Fruit fly (Drosophila melanogaster): Measurements from ENCODE around the gene mub.
A peak's percentile ranks its signal among the peaks of the same experiment; 100 is the strongest.

Gene mub

dm6 chr3L:21954474-21955321 is 110.1 kb downstream of the mub start, which contains the start of gene CG7458 (continued):
- TF ChIP-seq fd96Cb (tag; optimal IDR thresholded peaks at IDR 0.05) (peak; percentile 57), ranshi (GFP tag; IDR thresholded peaks at IDR 0.05) (peak; percentile 26; the same call in 1 of the 2 replicates), chn (GFP tag; optimal IDR thresholded peaks at IDR 0.05) (peak; percentile 28), CG18476 (GFP tag; optimal IDR thresholded peaks at IDR 0.05) (peak; percentile 63), CG17829 (tag; optimal IDR thresholded peaks at IDR 0.05) (peak; percentile 37), sisA (GFP tag; IDR thresholded peaks at IDR 0.05) (peak; percentile 43), Dek (tag; optimal IDR thresholded peaks at IDR 0.05) (peak; percentile 15), Antp (GFP tag; optimal IDR thresholded peaks at IDR 0.05) (peak; percentile 50), vnd (GFP tag; IDR thresholded peaks at IDR 0.05; ENCODE audit: partially characterized antibody) (0 out of 3 replicates have a peak, but pooled peaks have one; percentile 18), Oli (tag; optimal IDR thresholded peaks at IDR 0.05) (peak; percentile 58), zen2 (GFP tag; IDR thresholded peaks at IDR 0.05; ENCODE audit: partially characterized antibody) (0 out of 3 replicates have a peak, but pooled peaks have one; percentile 36), eve (GFP tag; optimal IDR thresholded peaks at IDR 0.05) (peak in 1 of 2 experiments; percentile 70), CG34376 (GFP tag; optimal IDR thresholded peaks at IDR 0.05) (peak; percentile 95), Bgb (GFP tag; IDR thresholded peaks at IDR 0.05; ENCODE audit: partially characterized antibody) (peak; percentile 10; the same call in 1 of the 2 replicates), Nf-YB (GFP tag; optimal IDR thresholded peaks at IDR 0.05) (peak; percentile 19), CG12769 (tag; optimal IDR thresholded peaks at IDR 0.05) (peak; percentile 84), tgo (GFP tag; IDR thresholded peaks at IDR 0.05) (peak; percentile 40), ab (GFP tag; optimal IDR thresholded peaks at IDR 0.05) (no peak), Vsx1 (GFP tag; optimal IDR thresholded peaks at IDR 0.05) (peak; percentile 22)

DNA sequence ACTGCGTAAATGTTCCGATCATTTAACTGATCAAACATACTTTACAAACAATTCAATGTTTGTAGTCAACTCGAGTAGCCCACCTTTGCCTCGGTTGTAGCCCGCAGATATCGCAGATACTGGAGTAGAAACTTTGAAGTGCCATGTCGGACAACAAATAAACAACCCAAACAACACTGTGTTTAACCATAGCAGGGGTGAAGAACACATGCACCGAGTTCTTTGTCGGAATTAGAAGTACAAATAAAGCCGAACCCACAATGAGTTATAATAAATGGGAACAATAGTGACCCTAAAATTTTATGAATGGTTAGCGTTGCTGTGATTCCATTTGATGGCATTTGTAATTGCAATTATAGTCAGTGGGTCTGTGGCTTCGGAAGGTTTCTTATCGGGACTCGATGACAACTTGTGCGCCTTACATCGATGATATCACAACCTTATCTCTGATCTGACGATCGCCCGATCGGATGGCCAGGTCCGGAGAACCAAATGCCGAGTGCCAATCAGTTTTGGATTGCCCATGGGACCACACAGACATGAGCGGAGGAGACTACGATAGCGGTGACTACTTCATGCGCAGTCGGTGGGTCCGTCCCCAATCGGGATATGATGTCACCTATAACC is 117.4 kb downstream of the mub start, which contains the start of gene Chs2:
TSS of gene Chs2 (plus strand) at position 510 of the 627 bp plus-strand sequence.
- TF ChIP-seq Med (GFP tag) (peak; percentile 78), CG8924 (tag; optimal IDR thresholded peaks at IDR 0.05) (peak; percentile 33), CG30020 (tag; optimal IDR thresholded peaks at IDR 0.05) (no peak), CG2875 (GFP tag; optimal IDR thresholded peaks at IDR 0.05) (peak; percentile 19), Bteb2 (GFP tag; optimal IDR thresholded peaks at IDR 0.05) (no peak), unc-4 (GFP tag; IDR thresholded peaks at IDR 0.05; ENCODE audit: partially characterized antibody) (no peak), CG1603 (tag; optimal IDR thresholded peaks at IDR 0.05) (peak; percentile 74), CG12071 (GFP tag; optimal IDR thresholded peaks at IDR 0.05) (no peak), CG10209 (GFP tag; optimal IDR thresholded peaks at IDR 0.05) (peak; percentile 37), stwl (tag; optimal IDR thresholded peaks at IDR 0.05) (peak; percentile 21), trem (tag; optimal IDR thresholded peaks at IDR 0.05) (peak; percentile 45), CG6254 (GFP tag; optimal IDR thresholded peaks at IDR 0.05) (peak; percentile 42), CG18619 (GFP tag; optimal IDR thresholded peaks at IDR 0.05) (peak; percentile 14), Deaf1 (tag; optimal IDR thresholded peaks at IDR 0.05) (peak; percentile 76), nerfin-1 (tag; optimal IDR thresholded peaks at IDR 0.05) (peak; percentile 28), CG8290 (GFP tag; optimal IDR thresholded peaks at IDR 0.05) (no peak), CG8290 (tag; optimal IDR thresholded peaks at IDR 0.05) (peak in 1 of 2 experiments; percentile 61), YL-1 (GFP tag; optimal IDR thresholded peaks at IDR 0.05) (no peak), Meics (GFP tag; optimal IDR thresholded peaks at IDR 0.05) (no peak), twi (tag; optimal IDR thresholded peaks at IDR 0.05) (peak; percentile 83), br (optimal IDR thresholded peaks at IDR 0.05) (no peak), H15 (GFP tag; IDR thresholded peaks at IDR 0.05) (no peak), disco-r (GFP tag; optimal IDR thresholded peaks at IDR 0.05) (no peak), CG14710 (tag; optimal IDR thresholded peaks at IDR 0.05) (peak; percentile 59), CG10543 (GFP tag; optimal IDR thresholded peaks at IDR 0.05) (no peak), CG10267 (tag; optimal IDR thresholded peaks at IDR 0.05) (peak; percentile 36), CG7271 (tag; optimal IDR thresholded peaks at IDR 0.05) (peak; percentile 0), CG7839 (tag; optimal IDR thresholded peaks at IDR 0.05) (peak; percentile 22)

All from whole organism, embryonic.